Worm (Caenorhabditis elegans): ENCODE results near the gene ooc-5.

Gene ooc-5

DNA sequence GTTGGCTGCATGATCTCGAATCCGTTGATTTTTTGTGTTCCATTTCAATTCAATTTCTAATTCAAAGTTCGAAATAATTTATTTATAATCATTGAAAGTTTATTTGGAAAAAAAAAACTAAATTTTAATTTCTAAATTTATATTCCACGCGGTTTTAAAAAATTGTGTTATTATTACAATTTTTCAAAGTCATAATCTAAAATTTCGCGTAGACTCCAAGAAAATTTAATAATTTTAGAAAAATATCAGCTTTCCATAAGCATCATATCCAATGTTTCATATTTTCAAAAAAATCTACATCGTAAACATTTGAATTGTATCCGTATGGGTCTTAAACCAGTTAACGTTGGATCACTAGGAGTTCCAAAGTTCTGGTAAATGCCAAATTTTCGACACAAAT lies 7.4 kb downstream of the ooc-5 start, which contains the start of gene F44G4.5:
Gene F44G4.5, minus strand, starts transcription at position 101 of the 400 bp plus-strand sequence.
- TF ChIP-seq ahr-1 (tag; optimal IDR thresholded peaks at IDR 0.05), result no peak

DNA sequence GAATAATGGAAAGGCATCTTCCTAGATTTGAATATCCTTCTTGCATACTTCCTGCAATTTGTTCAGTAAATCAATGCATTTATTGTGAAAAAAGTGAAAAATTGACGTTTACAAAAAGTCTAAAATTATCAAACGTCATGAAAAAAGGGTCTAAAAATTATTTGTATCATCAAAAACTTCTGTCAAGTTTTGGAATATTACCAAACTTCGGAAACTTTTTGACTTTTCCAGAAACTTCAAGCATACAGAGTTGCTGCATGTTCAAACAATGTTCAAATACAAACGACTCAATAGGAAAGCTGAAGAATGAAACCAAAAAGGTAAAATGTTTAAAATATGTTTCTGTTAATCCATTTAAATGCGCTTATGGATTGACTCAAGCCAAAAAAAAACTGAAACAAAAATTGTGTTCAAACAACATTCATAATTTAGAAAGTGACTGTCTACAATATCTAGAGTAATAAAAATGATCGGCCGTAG lies 8.8 kb downstream of the ooc-5 start, which contains the start of gene F44G4.6:
Gene F44G4.6, minus strand, starts transcription at position 51 of the 480 bp plus-strand sequence.
- TF ChIP-seq K09A11.1 (tag; optimal IDR thresholded peaks at IDR 0.05; ENCODE audit: insufficient read depth), result no peak
- no peak for TF ChIP-seq pax-1 (tag; optimal IDR thresholded peaks at IDR 0.05)
- TF ChIP-seq syd-9 (tag; optimal IDR thresholded peaks at IDR 0.05), result no peak
- no peak for TF ChIP-seq C08G9.2 (tag; optimal IDR thresholded peaks at IDR 0.05)
- no peak for TF ChIP-seq pat-9 (tag; optimal IDR thresholded peaks at IDR 0.05)
- no peak for TF ChIP-seq unc-55 (GFP tag; optimal IDR thresholded peaks at IDR 0.05)
- TF ChIP-seq sdc-2 (tag; optimal IDR thresholded peaks at IDR 0.05), result no peak
- no peak for TF ChIP-seq ceh-18 (tag; optimal IDR thresholded peaks at IDR 0.05)
- no peak for TF ChIP-seq unc-3 (GFP tag; conservative IDR thresholded peaks at IDR 0.05)
- TF ChIP-seq unc-3 (tag; optimal IDR thresholded peaks at IDR 0.05), result no peak
- TF ChIP-seq npax-4 (tag; optimal IDR thresholded peaks at IDR 0.05), result no peak

DNA sequence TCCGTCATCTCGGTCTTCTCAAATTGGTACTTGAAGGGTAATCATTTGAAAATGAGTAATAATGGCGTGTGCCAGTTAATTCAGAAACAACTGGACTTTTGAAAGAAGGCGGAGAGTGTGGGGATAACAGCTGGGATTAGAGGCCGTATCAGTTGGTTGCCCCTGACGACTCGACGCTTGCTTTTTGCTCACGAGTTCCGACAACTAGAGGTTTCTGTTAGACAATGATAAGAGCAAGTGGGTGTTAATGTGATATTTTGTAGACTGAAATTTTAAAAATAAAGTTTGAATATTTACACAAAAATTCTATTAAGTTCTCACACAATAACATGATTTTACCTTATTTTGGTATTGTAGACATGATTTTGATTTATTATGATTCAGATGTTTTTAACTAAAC lies 12.1 kb downstream of the ooc-5 start, which contains the start of gene F44G4.7:
Gene F44G4.7, minus strand, starts transcription at position 101 of the 400 bp plus-strand sequence.
- TF ChIP-seq ref-2 (tag; optimal IDR thresholded peaks at IDR 0.05) (no peak), pha-2 (tag; optimal IDR thresholded peaks at IDR 0.05) (no peak), tbx-7 (tag; optimal IDR thresholded peaks at IDR 0.05) (no peak), ets-4 (tag; optimal IDR thresholded peaks at IDR 0.05) (no peak), unc-86 (tag; optimal IDR thresholded peaks at IDR 0.05) (no peak), che-1 (tag; optimal IDR thresholded peaks at IDR 0.05) (no peak), sox-2 (GFP tag; IDR thresholded peaks at IDR 0.05) (no peak), nhr-232 (tag; optimal IDR thresholded peaks at IDR 0.05) (no peak), ceh-2 (tag; optimal IDR thresholded peaks at IDR 0.05) (no peak), ceh-14 (tag; optimal IDR thresholded peaks at IDR 0.05) (no peak), odd-2 (tag; optimal IDR thresholded peaks at IDR 0.05) (no peak), pax-1 (tag; optimal IDR thresholded peaks at IDR 0.05) (no peak), hlh-8 (tag; optimal IDR thresholded peaks at IDR 0.05) (no peak), elt-2 (tag; optimal IDR thresholded peaks at IDR 0.05) (no peak)

DNA sequence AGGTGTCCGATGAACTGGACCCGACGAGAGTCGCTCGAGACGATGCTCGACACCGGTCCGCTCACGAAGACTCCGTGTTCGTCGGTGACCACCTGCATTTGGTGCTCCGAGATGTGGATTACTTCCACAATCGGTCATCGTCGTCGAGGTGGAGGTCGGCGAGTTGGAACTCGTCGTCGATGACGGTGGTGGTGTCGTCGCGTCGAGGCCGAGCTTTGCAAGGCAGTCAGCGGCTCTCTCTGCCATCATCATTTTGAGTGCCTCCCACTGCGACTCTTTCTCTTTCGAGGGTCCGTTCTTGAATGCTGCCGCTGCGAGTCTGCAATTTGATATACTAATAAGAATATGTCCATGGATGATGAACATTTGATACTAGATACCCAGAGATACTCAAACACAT lies 14.8 kb downstream of the ooc-5 start:
- TF ChIP-seq npax-4 (tag; optimal IDR thresholded peaks at IDR 0.05), result no peak
- no peak for TF ChIP-seq ceh-14 (tag; optimal IDR thresholded peaks at IDR 0.05)
- no peak for TF ChIP-seq pha-2 (tag; optimal IDR thresholded peaks at IDR 0.05)
- no peak for TF ChIP-seq gmeb-2 (tag; optimal IDR thresholded peaks at IDR 0.05)
- TF ChIP-seq ceh-22 (tag; optimal IDR thresholded peaks at IDR 0.05), result no peak
- no peak for TF ChIP-seq ceh-18 (tag; optimal IDR thresholded peaks at IDR 0.05)
- TF ChIP-seq fkh-10 (GFP tag; optimal IDR thresholded peaks at IDR 0.05), result no peak
- TF ChIP-seq F13H6.1 (tag; optimal IDR thresholded peaks at IDR 0.05), result no peak
- TF ChIP-seq ets-4 (tag; optimal IDR thresholded peaks at IDR 0.05), result no peak
- no peak for TF ChIP-seq C38D4.7 (GFP tag; optimal IDR thresholded peaks at IDR 0.05)
- no peak for TF ChIP-seq tbx-7 (tag; optimal IDR thresholded peaks at IDR 0.05)
- TF ChIP-seq fkh-6 (tag; optimal IDR thresholded peaks at IDR 0.05), result no peak
- TF ChIP-seq rnt-1 (tag; optimal IDR thresholded peaks at IDR 0.05), result no peak
- TF ChIP-seq lin-11 (tag; optimal IDR thresholded peaks at IDR 0.05), result no peak
- TF ChIP-seq ceh-31 (tag; optimal IDR thresholded peaks at IDR 0.05), result no peak
- TF ChIP-seq sox-4 (tag; optimal IDR thresholded peaks at IDR 0.05), result no peak
- no peak for TF ChIP-seq pha-4 (tag; optimal IDR thresholded peaks at IDR 0.05)

Measured in whole organism, late embryonic.